Fruit fly (Drosophila melanogaster) whole organism, larva: ENCODE data around the gene CG4297.
"Not testable (repeated sequence)": the region's sequence is repeated elsewhere in the genome, so short reads cannot be mapped to it uniquely, and the experiment has no call there.

ENCODE experiments used
- noc ChIP-seq: fragments of 200-800 bp; sonication (Bioruptor generic); optimal IDR thresholded peaks from 3 replicates; lab custom pipeline; 2019; ENCODE audit warnings: missing biosample characterization, mild to moderate bottlenecking, missing genetic modification characterization, moderate library complexity

Gene CG4297

DNA sequence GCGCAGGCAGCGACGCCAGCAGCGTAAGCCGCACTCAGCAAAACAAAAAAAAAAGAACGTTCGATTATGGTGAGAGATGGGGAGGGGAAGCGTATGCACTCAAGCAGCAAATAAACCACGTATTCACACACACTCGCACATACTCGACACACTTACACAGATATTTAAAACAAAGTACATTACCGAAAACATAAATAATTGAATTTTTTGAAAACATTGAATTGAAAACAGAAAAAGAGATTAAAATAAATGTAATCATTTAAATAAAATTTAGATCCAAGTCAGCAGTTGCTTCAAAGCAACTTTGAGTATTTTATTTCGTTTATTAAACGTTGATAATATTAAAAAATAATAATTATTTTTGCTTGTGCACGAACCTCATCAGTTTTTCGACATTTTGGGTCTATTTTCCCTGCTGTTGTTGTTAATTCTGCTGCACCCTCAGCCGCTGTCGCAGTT is 950 bp downstream of the CG4297 start:
- TF ChIP-seq noc (tag; lab: Kevin White, UChicago), result peak; percentile 72

DNA sequence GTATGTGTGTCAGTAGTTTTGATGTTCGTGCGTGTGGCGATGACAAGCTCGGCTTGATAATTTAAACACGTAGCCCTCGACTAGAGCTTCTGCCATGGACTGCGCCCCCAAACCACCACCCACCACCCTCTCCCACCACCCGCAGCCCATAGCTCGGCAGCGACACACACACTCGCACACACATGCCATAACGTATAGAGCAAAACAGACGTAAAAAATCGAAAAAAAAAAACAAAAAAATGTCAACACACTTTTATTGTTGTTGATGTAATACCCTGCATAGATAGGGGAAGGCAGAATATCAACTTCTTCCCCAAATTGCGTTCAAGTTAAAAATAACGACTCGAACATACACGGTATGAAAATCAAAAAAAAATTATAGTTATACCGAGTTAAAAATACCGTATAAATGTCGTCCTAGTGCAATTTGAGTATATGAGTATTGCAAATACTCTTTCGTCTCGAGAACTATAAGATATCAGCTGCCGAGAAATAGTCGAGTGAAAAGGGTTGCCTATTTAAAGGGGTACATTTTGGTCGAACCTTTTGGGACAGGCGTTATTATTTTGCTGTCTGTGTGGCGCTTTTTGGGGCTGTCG is 1.6 kb downstream of the CG4297 start:
- peak; percentile 89 for TF ChIP-seq noc (tag; lab: Kevin White, UChicago)

DNA sequence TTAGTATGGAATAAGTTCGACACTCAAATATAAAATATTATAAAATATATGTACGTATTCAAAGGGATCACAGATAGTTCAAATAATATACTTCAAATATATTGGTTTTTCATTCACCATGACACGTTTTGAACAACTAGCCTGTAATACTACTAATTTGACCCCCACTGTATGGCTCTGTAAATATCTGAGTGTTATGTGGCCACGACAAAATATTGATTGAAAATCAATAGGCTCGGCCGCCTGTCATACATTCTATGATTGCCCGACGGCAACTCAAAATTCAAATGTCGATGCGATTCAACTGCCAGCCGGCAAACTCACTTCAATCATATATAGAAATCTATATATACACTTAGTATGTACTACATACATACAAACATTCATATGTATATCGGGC is 2.1 kb downstream of the CG4297 start:
- TF ChIP-seq noc (tag; lab: Kevin White, UChicago), result no peak

DNA sequence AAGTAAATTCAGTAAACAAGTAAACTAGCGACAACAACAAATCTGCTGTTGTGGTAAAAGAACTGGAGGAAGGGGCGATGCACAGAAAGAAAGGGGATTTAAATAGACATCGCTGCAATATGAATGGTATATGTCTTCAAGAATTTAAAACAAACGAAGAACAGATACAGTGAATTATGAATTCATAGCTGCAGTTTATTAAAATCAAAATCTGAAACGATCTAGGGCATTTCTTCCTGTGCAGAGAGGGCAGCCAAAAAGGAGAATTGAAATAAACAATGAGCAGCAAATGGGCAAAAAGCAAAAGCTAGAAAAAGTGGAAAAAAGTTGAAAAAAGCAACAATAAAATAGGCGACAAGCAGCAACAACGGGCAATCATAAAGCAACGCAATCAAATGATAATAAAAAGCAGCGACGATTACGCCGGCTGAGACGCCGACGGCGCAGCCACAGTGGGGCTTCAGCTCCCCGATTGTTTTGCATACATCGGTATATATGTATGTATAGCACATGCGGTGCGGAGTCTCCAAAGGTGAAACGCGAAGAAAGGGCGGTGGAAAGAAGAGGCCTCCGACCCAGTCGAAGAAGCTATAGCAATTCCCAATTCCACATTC is 3.1 kb downstream of the CG4297 start:
- peak; percentile 82 for TF ChIP-seq noc (tag; lab: Kevin White, UChicago)

DNA sequence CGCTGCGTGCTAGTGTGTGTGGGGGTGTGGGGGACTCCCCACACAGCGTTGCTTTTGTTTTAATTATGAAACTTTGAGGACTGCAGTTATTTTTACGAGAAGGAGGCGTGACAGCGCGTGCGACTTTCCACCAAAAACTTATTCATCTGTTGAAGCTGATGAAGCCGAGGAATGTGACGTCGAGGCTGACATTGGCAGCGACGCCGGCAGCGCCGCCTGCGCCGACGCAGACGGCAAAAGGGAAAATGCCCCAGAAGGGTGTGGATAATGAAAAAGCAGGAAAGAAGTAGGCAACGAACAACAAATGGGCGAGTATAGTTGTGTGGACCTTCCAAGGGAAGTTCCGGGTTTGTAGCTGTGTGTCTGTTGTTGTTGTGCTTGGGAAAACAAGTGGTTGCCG is 4.3 kb downstream of the CG4297 start:
- no peak for TF ChIP-seq noc (tag; lab: Kevin White, UChicago)

DNA sequence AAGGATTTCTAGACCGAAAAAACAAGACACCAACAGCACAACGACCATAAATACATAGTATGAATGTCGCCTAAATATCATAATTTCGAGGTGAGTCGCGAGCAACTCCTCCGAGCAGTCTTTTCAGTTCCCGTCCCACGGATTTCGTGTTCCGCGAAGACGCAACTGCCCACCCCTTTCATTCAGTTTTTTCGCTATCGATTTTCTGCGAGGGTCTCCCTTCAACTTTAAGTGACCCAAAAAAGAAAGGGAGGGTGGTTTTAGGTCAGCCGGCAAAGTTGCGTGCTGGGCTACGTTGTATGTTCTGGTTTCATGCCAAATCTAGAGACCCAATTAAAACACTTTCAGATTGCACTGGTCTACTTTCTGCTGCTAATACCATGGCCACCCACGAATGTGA is 16.3 kb downstream of the CG4297 start:
- no peak for TF ChIP-seq noc (tag; lab: Kevin White, UChicago)

DNA sequence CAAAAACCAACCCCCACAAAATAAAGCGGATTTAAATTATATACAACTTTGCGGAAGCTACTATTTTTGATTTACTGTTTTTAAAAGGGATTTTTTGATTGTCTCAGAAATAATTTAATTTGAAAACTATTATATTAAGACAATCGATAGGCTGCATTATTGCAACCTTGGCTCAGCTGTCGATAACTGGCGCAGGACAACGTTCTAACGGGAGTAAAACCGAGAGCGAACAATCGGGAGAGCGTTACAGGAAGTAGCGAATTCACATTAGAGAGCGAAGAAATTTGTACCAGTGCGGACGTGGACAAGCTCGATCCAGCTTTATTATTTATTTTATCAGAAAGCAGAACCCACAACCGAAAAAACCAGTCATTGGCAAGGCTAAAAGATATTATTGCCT is 16.7 kb downstream of the CG4297 start, which contains the start of gene CG4133:
Gene CG4133 (plus strand): TSS at position 258 of the 400 bp plus-strand sequence.
- TF ChIP-seq noc (tag; lab: Kevin White, UChicago), result not testable (repeated sequence)

DNA sequence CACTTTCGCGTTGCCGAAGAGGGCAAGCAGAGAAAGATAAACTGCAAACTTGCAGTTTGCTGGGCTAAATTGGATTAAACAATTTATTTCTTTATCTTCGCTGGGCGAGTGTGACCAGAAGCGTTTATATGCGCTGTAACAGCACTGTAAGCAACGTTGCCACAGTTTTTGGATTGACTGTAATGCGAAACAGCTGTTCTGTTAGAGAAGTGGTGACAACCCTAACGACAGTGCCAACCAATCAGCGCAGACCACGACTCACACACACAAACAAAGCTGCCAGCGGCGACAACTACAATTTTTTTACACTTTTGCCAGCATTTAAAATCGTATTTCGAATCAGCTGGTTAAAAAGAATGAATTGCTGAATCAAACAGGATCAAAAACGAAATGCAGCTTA is 19.1 kb downstream of the CG4297 start, which contains the start of the genes crq and shv:
Gene crq (minus strand): TSS at position 153 of the 400 bp plus-strand sequence.
Gene shv (plus strand): TSS at position 237 of the 400 bp plus-strand sequence.
- no peak for TF ChIP-seq noc (tag; lab: Kevin White, UChicago)

DNA sequence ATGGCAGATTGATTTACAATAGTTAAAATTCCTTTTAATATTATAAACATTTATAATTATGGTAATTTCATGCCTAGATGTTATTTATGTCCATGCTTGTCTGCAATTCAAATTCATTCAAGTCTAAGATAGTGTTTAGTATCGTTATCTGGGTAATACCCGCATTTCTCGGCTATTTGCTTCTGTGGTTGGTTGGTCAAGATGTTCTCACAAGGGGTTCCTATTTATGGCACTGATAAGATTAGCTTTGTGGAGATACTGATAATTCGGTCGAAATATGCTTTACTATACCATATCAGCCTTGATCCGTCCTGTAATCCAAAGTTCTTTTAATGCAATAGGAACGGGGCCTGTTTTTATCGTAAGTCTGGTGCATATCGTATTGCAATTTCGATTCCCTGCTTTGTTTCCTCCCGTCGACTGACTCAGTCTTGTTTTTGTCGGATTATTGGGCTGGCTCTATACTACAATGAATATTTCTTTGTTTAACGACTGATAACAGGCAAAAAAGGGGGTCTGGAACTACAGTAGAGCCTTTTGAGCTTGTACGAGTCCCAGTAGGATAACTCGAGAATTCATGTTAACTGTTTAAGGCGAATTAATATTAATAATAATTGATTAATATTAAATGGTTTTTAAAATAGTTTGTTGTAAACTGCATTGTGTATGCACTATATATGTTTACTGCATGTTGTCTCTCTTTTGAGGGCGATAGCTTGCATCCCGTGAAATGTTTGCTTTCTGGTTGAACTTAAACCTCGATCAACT is 20.1 kb downstream of the CG4297 start:
- no peak for TF ChIP-seq noc (tag; lab: Kevin White, UChicago)

DNA sequence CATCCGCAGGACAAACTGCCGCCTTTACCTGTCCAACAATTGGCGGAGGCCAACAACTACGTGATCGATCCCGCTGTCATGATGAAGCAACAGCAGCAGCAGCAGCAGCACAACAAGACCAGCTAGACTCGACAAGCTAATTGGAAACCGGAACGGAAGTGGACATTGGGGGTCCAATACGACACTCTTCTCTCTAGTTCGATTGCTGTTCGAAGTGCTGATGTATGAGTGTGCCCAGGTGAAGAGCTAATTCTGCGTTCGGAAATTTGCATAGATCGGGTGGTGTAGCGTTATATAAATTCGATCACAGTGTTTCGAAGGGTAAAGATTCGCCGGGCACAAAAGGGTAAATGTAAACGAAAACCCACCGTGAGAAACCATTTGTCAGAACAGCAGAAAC is 24.9 kb downstream of the CG4297 start:
- TF ChIP-seq noc (tag; lab: Kevin White, UChicago), result no peak

DNA sequence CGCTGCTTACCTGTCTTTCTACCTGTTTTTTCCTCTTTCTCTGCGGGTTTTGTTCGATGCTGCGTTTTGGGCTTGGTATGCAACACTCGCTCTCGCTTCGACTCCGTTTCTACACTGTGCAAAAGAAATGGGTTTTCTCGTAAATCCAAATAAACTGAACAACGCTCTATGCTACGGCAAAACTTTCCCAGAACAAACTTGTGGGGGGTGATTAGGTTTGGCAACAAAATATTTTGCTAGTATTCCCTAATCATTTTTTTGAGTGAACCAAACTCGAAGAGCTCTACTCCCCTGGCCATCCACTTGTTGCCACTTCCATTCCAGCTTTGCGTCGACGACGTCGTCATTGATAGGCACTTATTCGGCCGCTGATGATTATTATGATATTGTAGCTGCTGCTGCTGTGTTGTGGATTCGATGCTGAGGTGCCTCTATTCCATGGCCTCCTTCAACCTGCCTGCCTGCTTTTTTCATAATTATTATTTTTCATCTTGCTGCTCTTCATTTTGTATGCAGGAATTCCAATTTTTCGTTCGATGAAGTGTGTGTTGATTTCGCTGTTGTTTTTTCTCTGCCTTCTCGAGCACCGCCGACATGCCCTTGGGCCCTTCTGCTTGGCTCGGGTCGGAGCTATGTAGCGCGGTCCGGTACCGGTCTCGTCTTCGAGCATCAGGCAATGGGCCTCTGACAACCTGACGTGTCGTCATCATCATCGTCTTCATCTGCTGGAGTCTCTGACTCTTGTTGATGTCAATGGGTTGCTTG is 29.9 kb downstream of the CG4297 start:
- no peak for TF ChIP-seq noc (tag; lab: Kevin White, UChicago)

DNA sequence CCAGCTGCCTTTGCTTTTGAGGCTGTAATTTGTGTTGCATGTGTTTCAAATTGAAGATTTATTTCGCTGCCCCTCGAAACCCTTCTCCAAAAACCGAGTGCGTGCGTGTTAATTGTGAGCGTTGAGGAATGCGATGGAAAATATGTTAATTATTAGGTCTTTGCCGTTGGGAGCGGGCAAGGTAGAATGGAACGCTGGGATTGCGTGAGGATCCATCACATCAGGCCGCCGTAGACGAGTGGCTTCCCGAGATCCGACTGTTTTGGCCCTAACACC is 30.6 kb downstream of the CG4297 start:
- no peak for TF ChIP-seq noc (tag; lab: Kevin White, UChicago)

DNA sequence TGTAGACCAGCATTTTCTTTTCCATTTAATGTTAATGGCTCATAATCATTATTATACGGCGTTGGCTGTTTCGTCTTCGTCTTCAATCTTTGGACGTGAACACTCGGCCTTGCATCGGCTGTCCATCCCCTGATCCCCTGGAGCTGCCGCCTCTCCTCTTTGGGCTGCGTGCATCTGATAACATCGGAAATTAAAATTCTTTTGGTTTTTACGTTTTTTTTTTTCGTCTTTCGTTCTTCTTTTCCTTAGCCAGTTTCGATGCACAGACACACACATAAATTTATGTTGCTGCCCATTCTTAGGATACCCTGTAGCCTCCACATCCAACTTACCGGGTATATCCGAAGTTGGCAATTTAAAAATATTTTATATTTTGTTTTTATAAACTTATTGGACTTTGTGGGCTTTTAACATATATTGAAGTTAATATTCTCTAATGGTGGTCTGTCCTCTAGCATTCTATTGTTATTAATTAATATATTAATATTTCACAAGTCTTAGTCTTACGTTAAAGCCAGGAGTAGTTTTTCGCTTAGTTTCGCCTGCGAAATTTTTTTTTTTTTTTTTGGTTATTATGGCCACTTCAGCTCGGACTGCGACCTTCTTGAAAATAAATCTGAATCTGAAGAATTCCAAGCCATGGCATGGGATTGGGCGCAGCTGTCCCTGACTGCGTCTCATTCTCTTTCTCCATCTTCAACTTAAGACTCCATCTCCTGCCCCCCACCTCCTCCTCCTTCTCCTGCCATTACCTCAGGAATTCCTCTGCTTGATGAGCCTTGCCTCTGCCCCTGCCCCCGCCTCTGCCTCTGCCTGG is 31.2 kb downstream of the CG4297 start:
- no peak for TF ChIP-seq noc (tag; lab: Kevin White, UChicago)

DNA sequence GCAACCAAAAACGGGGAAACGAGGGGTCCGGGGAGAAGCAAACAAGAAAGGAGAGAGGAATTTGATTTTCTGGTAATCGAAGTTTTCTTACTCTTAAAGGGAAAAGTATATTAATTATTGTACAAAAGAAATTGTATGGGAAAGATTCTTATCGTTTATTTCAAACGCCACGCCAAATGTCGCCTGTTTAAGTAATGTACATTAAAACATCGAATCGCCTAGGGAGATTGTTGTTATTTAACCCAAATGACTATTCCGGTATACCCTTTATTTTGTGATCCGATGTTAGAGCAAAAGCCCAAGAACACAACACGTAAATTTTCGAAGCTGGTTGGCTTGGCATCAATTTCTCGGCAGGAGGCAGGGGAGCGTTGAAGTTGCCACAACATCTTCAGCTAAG is 32.7 kb downstream of the CG4297 start:
- no peak for TF ChIP-seq noc (tag; lab: Kevin White, UChicago)

DNA sequence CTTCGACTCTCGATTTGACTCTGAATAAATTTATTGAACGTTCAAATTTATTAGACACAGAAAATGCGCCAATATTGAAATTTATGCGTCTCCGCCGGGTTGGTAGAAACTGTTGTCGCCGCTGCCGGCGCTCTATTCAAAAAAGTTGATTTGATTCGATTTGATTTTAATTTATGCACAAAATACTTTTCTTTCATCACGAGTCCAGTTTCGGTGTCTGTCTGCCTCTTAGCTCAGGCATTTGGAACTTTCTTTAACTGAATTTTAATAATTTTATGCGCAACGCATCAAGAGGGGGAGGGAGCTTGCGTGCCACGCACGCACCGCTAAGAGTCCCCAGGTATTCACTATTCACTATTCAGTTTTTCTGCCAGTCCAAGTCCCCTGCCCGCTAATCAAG is 34.5 kb downstream of the CG4297 start:
- no peak for TF ChIP-seq noc (tag; lab: Kevin White, UChicago)
